Fruit fly (Drosophila melanogaster) whole organism, embryonic: ENCODE results near the gene CG31174.

Source experiments
- Ada2b ChIP-seq: fragments of 200-800 bp; sonication (Bioruptor generic); IDR thresholded peaks from 2 replicates; pipeline ENCODE4 v1.3.6; 2022; ENCODE audit warnings: missing biosample characterization, missing genetic modification characterization
- Atf3 ChIP-seq: fragments of 200-800 bp; sonication (Bioruptor generic); optimal IDR thresholded peaks from 3 replicates; lab custom pipeline; 2016; ENCODE audit warnings: missing biosample characterization, missing genetic modification characterization
- CG12769 ChIP-seq: fragments of 200-800 bp; sonication (Bioruptor generic); optimal IDR thresholded peaks from 2 replicates; lab custom pipeline; 2019; ENCODE audit warnings: missing biosample characterization, mild to moderate bottlenecking, missing genetic modification characterization, moderate library complexity
- CG12942 ChIP-seq: fragments of 200-800 bp; sonication (Bioruptor generic); optimal IDR thresholded peaks from 3 replicates; lab custom pipeline; 2016; ENCODE audit warnings: missing biosample characterization, missing genetic modification characterization
- CG13296 ChIP-seq: fragments of 200-800 bp; sonication (Bioruptor generic); optimal IDR thresholded peaks from 3 replicates; lab custom pipeline; 2018; ENCODE audit warnings: missing biosample characterization, mild to moderate bottlenecking, missing genetic modification characterization
- CG13624 ChIP-seq: fragments of 200-800 bp; sonication (Bioruptor generic); optimal IDR thresholded peaks from 2 replicates; lab custom pipeline; 2016; ENCODE audit warnings: missing biosample characterization, missing genetic modification characterization
- CG14050 ChIP-seq: fragments of 200-800 bp; sonication (Bioruptor generic); IDR thresholded peaks from 3 replicates; pipeline ENCODE4 v1.3.6; 2022; ENCODE audit warnings: missing biosample characterization, missing genetic modification characterization
- CG14710 ChIP-seq: fragments of 200-800 bp; sonication (Bioruptor generic); optimal IDR thresholded peaks from 3 replicates; lab custom pipeline; 2019; ENCODE audit warnings: missing biosample characterization, mild to moderate bottlenecking, missing genetic modification characterization, moderate library complexity
- CG15073 ChIP-seq: fragments of 200-800 bp; sonication (Bioruptor generic); optimal IDR thresholded peaks from 2 replicates; lab custom pipeline; 2016; ENCODE audit warnings: missing biosample characterization, missing genetic modification characterization
- CG1602 ChIP-seq: fragments of 200-800 bp; sonication (Bioruptor generic); optimal IDR thresholded peaks from 3 replicates; lab custom pipeline; 2016; ENCODE audit warnings: missing biosample characterization, missing genetic modification characterization
- CG2120 ChIP-seq: fragments of 200-800 bp; sonication (Bioruptor generic); optimal IDR thresholded peaks from 3 replicates; lab custom pipeline; 2016; ENCODE audit warnings: missing biosample characterization, missing genetic modification characterization
- CG31224 ChIP-seq: fragments of 200-800 bp; sonication (Bioruptor generic); IDR thresholded peaks from 2 replicates; pipeline ENCODE4 v1.3.6; 2022; ENCODE audit warnings: missing biosample characterization, missing genetic modification characterization
- CG32532 ChIP-seq: fragments of 200-800 bp; sonication (Bioruptor generic); IDR thresholded peaks from 2 replicates; pipeline ENCODE4 v1.3.6; 2022; ENCODE audit warnings: missing biosample characterization, missing genetic modification characterization
- CG3281 ChIP-seq: fragments of 200-800 bp; sonication (Bioruptor generic); optimal IDR thresholded peaks from 3 replicates; lab custom pipeline; 2017; ENCODE audit warnings: missing biosample characterization, mild to moderate bottlenecking, missing genetic modification characterization
- CG6854 ChIP-seq: fragments of 200-800 bp; sonication (Bioruptor generic); optimal IDR thresholded peaks from 3 replicates; lab custom pipeline; 2017; ENCODE audit warnings: missing biosample characterization, mild to moderate bottlenecking, missing genetic modification characterization
- CG8290 ChIP-seq, 3 experiments: fragments of 200-800 bp; sonication (Bioruptor generic); optimal IDR thresholded peaks; 2 replicates each; lab custom pipeline; 2016 to 2019; ENCODE audit warnings: missing biosample characterization in 3 of 3, missing genetic modification characterization in 3 of 3, mild to moderate bottlenecking in 2 of 3, moderate library complexity in 1 of 3
- CG9932 ChIP-seq: fragments of 200-800 bp; sonication (Bioruptor generic); IDR thresholded peaks from 2 replicates; pipeline ENCODE4 v1.3.6; 2022; ENCODE audit warnings: missing biosample characterization, missing genetic modification characterization
- Dad ChIP-seq: fragments of 200-800 bp; sonication (Bioruptor generic); optimal IDR thresholded peaks from 3 replicates; lab custom pipeline; 2016; ENCODE audit warnings: missing biosample characterization, missing genetic modification characterization
- Dref ChIP-seq: fragments of 200-800 bp; sonication (Bioruptor generic); IDR thresholded peaks from 2 replicates; pipeline ENCODE4 v1.3.6; 2022; ENCODE audit warnings: missing biosample characterization, missing genetic modification characterization
- ERR ChIP-seq: fragments of 200-800 bp; sonication (Bioruptor generic); optimal IDR thresholded peaks from 2 replicates; lab custom pipeline; 2016; ENCODE audit warnings: missing biosample characterization, missing genetic modification characterization
- Elba2 ChIP-seq: fragments of 200-800 bp; sonication (Bioruptor generic); optimal IDR thresholded peaks from 3 replicates; lab custom pipeline; 2016; ENCODE audit warnings: missing biosample characterization, missing genetic modification characterization
- Fer2 ChIP-seq: fragments of 200-800 bp; sonication (Bioruptor generic); optimal IDR thresholded peaks from 2 replicates; lab custom pipeline; 2018; ENCODE audit warnings: missing biosample characterization, mild to moderate bottlenecking, missing genetic modification characterization, moderate library complexity
- Fer3 ChIP-seq: fragments of 200-800 bp; sonication (Bioruptor generic); optimal IDR thresholded peaks from 2 replicates; lab custom pipeline; 2018; ENCODE audit warnings: missing biosample characterization, mild to moderate bottlenecking, missing genetic modification characterization, moderate library complexity
- HLH54F ChIP-seq: fragments of 200-800 bp; sonication (Bioruptor generic); optimal IDR thresholded peaks from 3 replicates; lab custom pipeline; 2016; ENCODE audit warnings: missing biosample characterization, missing genetic modification characterization
- HmgD ChIP-seq: fragments of 200-800 bp; sonication (Bioruptor generic); optimal IDR thresholded peaks from 3 replicates; lab custom pipeline; 2016; ENCODE audit warnings: missing biosample characterization, missing genetic modification characterization
- HmgZ ChIP-seq: fragments of 200-800 bp; sonication (Bioruptor generic); optimal IDR thresholded peaks from 2 replicates; lab custom pipeline; 2018; ENCODE audit warnings: missing biosample characterization, mild to moderate bottlenecking, missing genetic modification characterization
- Hmr ChIP-seq: fragments of 200-800 bp; sonication (Bioruptor generic); optimal IDR thresholded peaks from 3 replicates; lab custom pipeline; 2017; ENCODE audit warnings: mild to moderate bottlenecking, missing biosample characterization, missing genetic modification reagents, missing genetic modification characterization
- Jarid2 ChIP-seq: fragments of 200-800 bp; sonication (Bioruptor generic); optimal IDR thresholded peaks from 3 replicates; lab custom pipeline; 2017; ENCODE audit warnings: mild to moderate bottlenecking, missing biosample characterization, missing genetic modification reagents, missing genetic modification characterization
- Pdp1 ChIP-seq, 2 experiments: fragments of 200-800 bp; sonication (Bioruptor generic); optimal IDR thresholded peaks; 3 replicates each; lab custom pipeline; 2016; ENCODE audit warnings: missing biosample characterization in 2 of 2, missing genetic modification characterization in 2 of 2, mild to moderate bottlenecking in 1 of 2, moderate library complexity in 1 of 2
- Side ChIP-seq: fragments of 200-800 bp; sonication (Bioruptor generic); optimal IDR thresholded peaks from 2 replicates; lab custom pipeline; 2016; ENCODE audit warnings: missing biosample characterization, missing genetic modification characterization
- Sin3A ChIP-seq: fragments of >200 bp; optimal IDR thresholded peaks from 2 replicates; lab custom pipeline; 2018
- Sox102F ChIP-seq: fragments of 200-800 bp; sonication (Bioruptor generic); optimal IDR thresholded peaks from 2 replicates; lab custom pipeline; 2018; ENCODE audit warnings: missing biosample characterization, mild to moderate bottlenecking, missing genetic modification characterization, moderate library complexity
- Sry-δ ChIP-seq: fragments of 200-800 bp; sonication (Bioruptor generic); optimal IDR thresholded peaks from 2 replicates; lab custom pipeline; 2016; ENCODE audit warnings: missing biosample characterization, missing genetic modification characterization
- bsh ChIP-seq, 2 experiments: fragments of 200-800 bp; sonication (Bioruptor generic); optimal IDR thresholded peaks; 2 replicates each; lab custom pipeline; 2017 to 2018; ENCODE audit warnings: mild to moderate bottlenecking in 2 of 2, missing biosample characterization in 2 of 2, missing genetic modification characterization in 2 of 2, moderate library complexity in 1 of 2
- crol ChIP-seq: fragments of 200-800 bp; sonication (Bioruptor generic); IDR thresholded peaks from 2 replicates; pipeline ENCODE4 v1.3.6; 2022; ENCODE audit warnings: missing biosample characterization, missing genetic modification characterization
- danr ChIP-seq: fragments of 200-800 bp; sonication (Bioruptor generic); IDR thresholded peaks from 2 replicates; pipeline ENCODE4 v1.3.6; 2022; ENCODE audit warnings: missing biosample characterization, missing genetic modification characterization
- disco-r ChIP-seq: fragments of 200-800 bp; sonication (Bioruptor generic); optimal IDR thresholded peaks from 2 replicates; lab custom pipeline; 2016; ENCODE audit warnings: missing biosample characterization, missing genetic modification characterization
- ewg ChIP-seq: fragments of 200-800 bp; sonication (Bioruptor generic); optimal IDR thresholded peaks from 3 replicates; lab custom pipeline; 2017; ENCODE audit warnings: mild to moderate bottlenecking, missing biosample characterization, missing genetic modification reagents, missing genetic modification characterization
- gcm ChIP-seq: fragments of 200-800 bp; sonication (Bioruptor generic); optimal IDR thresholded peaks from 2 replicates; lab custom pipeline; 2019; ENCODE audit warnings: missing biosample characterization, mild to moderate bottlenecking, missing genetic modification characterization, moderate library complexity
- nerfin-2 ChIP-seq: fragments of 200-800 bp; sonication (Bioruptor generic); IDR thresholded peaks from 2 replicates; pipeline ENCODE4 v1.3.6; 2022; ENCODE audit warnings: missing biosample characterization, missing genetic modification characterization; ENCODE audit not compliant: partially characterized antibody
- salm ChIP-seq: fragments of 200-800 bp; sonication (Bioruptor generic); optimal IDR thresholded peaks from 2 replicates; lab custom pipeline; 2018; ENCODE audit warnings: missing biosample characterization, mild to moderate bottlenecking, missing genetic modification characterization
- schlank ChIP-seq: fragments of 200-800 bp; sonication (Bioruptor generic); optimal IDR thresholded peaks from 2 replicates; lab custom pipeline; 2018; ENCODE audit warnings: missing biosample characterization, mild to moderate bottlenecking, missing genetic modification characterization
- sens ChIP-seq: fragments of 200-800 bp; sonication (Bioruptor generic); peaks from one replicate; lab custom pipeline; 2016; ENCODE audit warnings: missing biosample characterization, missing genetic modification characterization
- sens-2 ChIP-seq: fragments of 200-800 bp; sonication (Bioruptor generic); IDR thresholded peaks from 2 replicates; pipeline ENCODE4 v1.3.6; 2022; ENCODE audit warnings: missing biosample characterization, missing genetic modification characterization
- sug ChIP-seq: fragments of 200-800 bp; optimal IDR thresholded peaks from 2 replicates; lab custom pipeline; 2019; ENCODE audit warnings: missing biosample characterization, mild to moderate bottlenecking, missing genetic modification characterization, moderate library complexity
- trh ChIP-seq: fragments of 200-800 bp; sonication (Bioruptor generic); optimal IDR thresholded peaks from 2 replicates; lab custom pipeline; 2016; ENCODE audit warnings: missing biosample characterization, missing genetic modification characterization
- wdn ChIP-seq: fragments of 200-800 bp; sonication (Bioruptor generic); IDR thresholded peaks from 2 replicates; pipeline ENCODE4 v1.3.6; 2022; ENCODE audit warnings: missing biosample characterization, missing genetic modification characterization
- yki ChIP-seq: fragments of >200 bp; optimal IDR thresholded peaks from 3 replicates; lab custom pipeline; 2018
- zfh1 ChIP-seq: fragments of 200-800 bp; sonication (Bioruptor generic); IDR thresholded peaks from 3 replicates; pipeline ENCODE4 v1.3.6; 2022; ENCODE audit warnings: missing biosample characterization, missing genetic modification characterization

Gene CG31174

dm6 chr3R:21856098-21856872 lies 13.0 kb downstream of the CG31174 start, which contains the start of gene glec (continued):
- TF ChIP-seq CG15073 (GFP tag; lab: Kevin White, UChicago) (no peak), sens (peak; percentile 88), Ada2b (GFP tag; lab: Robert Waterston, UW) (0 out of 2 replicates have a peak, but pooled peaks have one; percentile 4), CG12942 (peak; percentile 16), wdn (GFP tag; lab: Robert Waterston, UW) (no peak), Atf3 (peak; percentile 36), yki (lab: Kevin White, UChicago) (no peak), sug (peak; percentile 36), Sox102F (peak; percentile 36), CG9932 (GFP tag; lab: Robert Waterston, UW) (peak; percentile 27; the same call in 1 of the 2 replicates), zfh1 (peak; percentile 74), salm (tag; lab: Kevin White, UChicago) (peak; percentile 18), sens-2 (GFP tag; lab: Robert Waterston, UW) (no peak), CG31224 (0 out of 2 replicates have a peak, but pooled peaks have one; percentile 5), Side (GFP tag; lab: Kevin White, UChicago) (peak; percentile 64), trh (peak; percentile 7), CG12769 (tag; lab: Kevin White, UChicago) (peak; percentile 77), CG1602 (GFP tag; lab: Kevin White, UChicago) (peak; percentile 48), Fer2 (tag; lab: Kevin White, UChicago) (no peak), Elba2 (GFP tag; lab: Kevin White, UChicago) (no peak), CG2120 (no peak), Sin3A (no peak), schlank (peak; percentile 18), CG8290 (GFP tag; optimal IDR thresholded peaks at IDR 0.05; lab: Kevin White, UChicago) (no peak), CG8290 (tag; optimal IDR thresholded peaks at IDR 0.05; lab: Kevin White, UChicago) (peak in 1 of 2 experiments; percentile 89), ewg (GFP tag; lab: Kevin White, UChicago) (peak; percentile 5), CG14050 (GFP tag; lab: Robert Waterston, UW) (no peak; the same call in 2 of the 3 replicates), Pdp1 (GFP tag; optimal IDR thresholded peaks at IDR 0.05; lab: Kevin White, UChicago) (peak in 1 of 2 experiments; percentile 54), CG32532 (peak; percentile 63), HmgD (GFP tag; lab: Kevin White, UChicago) (peak; percentile 77), ERR (GFP tag; lab: Kevin White, UChicago) (peak; percentile 66), CG13624 (GFP tag; lab: Kevin White, UChicago) (peak; percentile 53), CG13296 (GFP tag; lab: Kevin White, UChicago) (peak; percentile 43), Sry-δ (GFP tag; lab: Kevin White, UChicago) (peak; percentile 3), crol (GFP tag; lab: Robert Waterston, UW) (peak; percentile 18; the same call in 1 of the 2 replicates), CG3281 (peak; percentile 6), CG6854 (peak; percentile 36), gcm (GFP tag; lab: Kevin White, UChicago) (peak; percentile 4), Dad (peak; percentile 14), Fer3 (tag; lab: Kevin White, UChicago) (peak; percentile 6), bsh (GFP tag; optimal IDR thresholded peaks at IDR 0.05; lab: Kevin White, UChicago) (peak in 1 of 2 experiments; percentile 8), danr (GFP tag; lab: Robert Waterston, UW) (no peak), Jarid2 (GFP tag; lab: Kevin White, UChicago) (peak; percentile 99), CG14710 (tag; lab: Kevin White, UChicago) (peak; percentile 6), Hmr (GFP tag; lab: Kevin White, UChicago) (peak; percentile 61), HLH54F (peak; percentile 14), nerfin-2 (GFP tag; lab: Robert Waterston, UW) (peak; percentile 33; the same call in 1 of the 2 replicates), disco-r (GFP tag; lab: Kevin White, UChicago) (no peak), Dref (GFP tag; lab: Robert Waterston, UW) (no peak), HmgZ (tag; lab: Kevin White, UChicago) (peak; percentile 65)
